Worm (Caenorhabditis elegans) whole organism, L1 larva: ENCODE data around the gene R07E3.4.
A peak's percentile ranks its signal among the peaks of the same experiment; 100 is the strongest.

Experiments used
- aly-2 ChIP-seq: fragments of 150-350 bp; optimal IDR thresholded peaks from 2 replicates; lab custom pipeline; 2014; ENCODE audit warnings: missing biosample characterization, missing genetic modification characterization
- ces-1 ChIP-seq: fragments of 150-350 bp; optimal IDR thresholded peaks from 2 replicates; lab custom pipeline; 2014; ENCODE audit warnings: missing biosample characterization, missing genetic modification reagents, missing genetic modification characterization
- isw-1 ChIP-seq: fragments of 200-800 bp; sonication (Bioruptor generic); IDR thresholded peaks from 2 replicates; pipeline ENCODE4 v1.3.6; 2022; ENCODE audit warnings: missing genetic modification characterization, missing compliant biosample characterization
- lsy-2 ChIP-seq, 2 experiments: fragments of 150-350 bp; optimal IDR thresholded peaks; 2 replicates each; lab custom pipeline; 2014; ENCODE audit warnings: missing biosample characterization in 2 of 2, missing genetic modification characterization in 2 of 2
- nhr-28 ChIP-seq: fragments of 150-350 bp; optimal IDR thresholded peaks from 2 replicates; lab custom pipeline; 2014; ENCODE audit warnings: missing biosample characterization, missing genetic modification characterization
- nhr-76 ChIP-seq: sonication (generic microtip); optimal IDR thresholded peaks from 2 replicates; lab custom pipeline; 2017; ENCODE audit warnings: missing biosample characterization, missing genetic modification characterization
- rnt-1 ChIP-seq: sonication (generic microtip); optimal IDR thresholded peaks from 2 replicates; lab custom pipeline; 2016; ENCODE audit warnings: mild to moderate bottlenecking, missing genetic modification characterization, moderate library complexity, missing compliant biosample characterization
- skn-1 ChIP-seq: fragments of 150-350 bp; optimal IDR thresholded peaks from 2 replicates; lab custom pipeline; 2014; ENCODE audit warnings: missing biosample characterization, missing genetic modification characterization
- sptf-1 ChIP-seq: fragments of 150-350 bp; optimal IDR thresholded peaks from 2 replicates; lab custom pipeline; 2014; ENCODE audit warnings: missing biosample characterization, missing genetic modification characterization
- swsn-7 ChIP-seq: sonication (generic microtip); optimal IDR thresholded peaks from 2 replicates; lab custom pipeline; 2016; ENCODE audit warnings: missing genetic modification characterization, missing compliant biosample characterization
- unc-130 ChIP-seq: fragments of 150-350 bp; optimal IDR thresholded peaks from 2 replicates; lab custom pipeline; 2017; ENCODE audit warnings: missing biosample characterization, missing genetic modification characterization, inconsistent platforms
- unc-62 ChIP-seq: fragments of 150-350 bp; optimal IDR thresholded peaks from 2 replicates; lab custom pipeline; 2014; ENCODE audit warnings: missing biosample characterization, missing genetic modification reagents, missing genetic modification characterization
- ztf-11 ChIP-seq, 2 experiments: sonication (generic microtip); optimal IDR thresholded peaks; 2 replicates each; lab custom pipeline; 2016 to 2017; ENCODE audit warnings: missing genetic modification characterization in 2 of 2, missing biosample characterization in 1 of 2, missing compliant biosample characterization in 1 of 2

DNA sequence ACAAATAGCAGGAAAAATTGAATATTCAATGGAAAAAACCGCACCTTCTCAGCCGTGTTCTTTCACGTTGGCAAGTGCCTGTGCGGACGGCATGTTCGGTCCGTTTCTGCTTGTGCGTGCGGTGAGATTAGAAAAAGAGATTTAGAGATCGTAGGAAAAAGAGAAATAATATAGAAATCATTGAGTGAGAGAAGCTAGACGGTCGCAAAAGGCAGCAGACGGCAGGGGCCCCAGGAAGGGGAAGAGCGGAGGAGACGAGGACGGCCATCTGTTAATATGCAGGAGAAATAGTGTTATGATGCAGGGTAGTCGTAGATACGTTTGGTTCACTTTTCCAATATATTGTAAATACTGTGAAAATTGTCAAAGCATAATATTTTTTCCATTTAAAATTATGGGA, 39.4 kb upstream of the R07E3.4 start, which contains the start of gene Y49A10A.2:
- TF ChIP-seq lsy-2 (tag; optimal IDR thresholded peaks at IDR 0.05; lab: Kevin White, UChicago) (peak in 1 of 2 experiments; percentile 40), unc-62 (GFP tag; lab: Kevin White, UChicago) (no peak), skn-1 (tag; lab: Kevin White, UChicago) (no peak), unc-130 (no peak), swsn-7 (tag; lab: Kevin White, UChicago) (peak; percentile 58), ces-1 (no peak), ztf-11 (tag; optimal IDR thresholded peaks at IDR 0.05; lab: Kevin White, UChicago) (no peak), nhr-76 (tag; lab: Kevin White, UChicago) (no peak), isw-1 (GFP tag; lab: Robert Waterston, UW) (no peak; the same call in 1 of the 2 replicates), nhr-28 (tag; lab: Kevin White, UChicago) (no peak), aly-2 (no peak), sptf-1 (tag; lab: Kevin White, UChicago) (no peak), rnt-1 (tag; lab: Kevin White, UChicago) (peak; percentile 61)
